Fruit fly (Drosophila melanogaster): ENCODE measurements around the gene CG34426.

Gene CG34426

dm6 chr3L:8765969-8766538 lies 36.2 kb upstream of the CG34426 start (continued):
- peak; percentile 98 for TF ChIP-seq CG12391 (tag; optimal IDR thresholded peaks at IDR 0.05)
- peak; percentile 97 for TF ChIP-seq Mad (GFP tag; optimal IDR thresholded peaks at IDR 0.05)
- peak; percentile 92 for TF ChIP-seq Fer3 (tag; optimal IDR thresholded peaks at IDR 0.05)

DNA sequence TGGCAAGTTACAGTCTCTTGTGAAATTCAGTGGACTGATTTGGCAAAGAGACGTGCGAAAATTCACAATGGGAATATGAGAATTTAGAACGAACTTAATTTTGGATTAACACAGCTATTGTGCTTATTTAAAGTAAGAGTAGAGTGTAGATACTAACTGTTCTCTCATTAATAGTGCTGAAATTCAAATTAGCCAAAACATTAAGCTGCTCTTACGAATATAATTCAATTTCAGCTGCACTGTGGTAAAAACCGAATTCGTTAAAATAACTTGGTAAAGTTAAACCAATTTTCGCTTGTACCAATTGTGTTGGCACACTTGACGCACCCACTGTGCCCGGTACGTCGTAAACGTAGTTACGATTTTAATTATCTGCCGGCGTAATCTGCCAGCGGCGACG lies 34.4 kb upstream of the CG34426 start:
- TF ChIP-seq CG18619 (GFP tag; optimal IDR thresholded peaks at IDR 0.05) = peak; percentile 52
- TF ChIP-seq Hmr (GFP tag; optimal IDR thresholded peaks at IDR 0.05) = peak; percentile 70
- TF ChIP-seq Dbx (GFP tag; IDR thresholded peaks at IDR 0.05) = peak; percentile 34; the same call in 1 of the 3 replicates
- TF ChIP-seq CG10654 (GFP tag; optimal IDR thresholded peaks at IDR 0.05) = no peak
- TF ChIP-seq CG16815 (GFP tag; optimal IDR thresholded peaks at IDR 0.05) = peak; percentile 46
- peak; percentile 17; the same call in 1 of the 2 replicates for TF ChIP-seq al (GFP tag; IDR thresholded peaks at IDR 0.05)
- TF ChIP-seq ems (GFP tag; optimal IDR thresholded peaks at IDR 0.05) = peak; percentile 5
- peak; percentile 25 for TF ChIP-seq CG8924 (tag; optimal IDR thresholded peaks at IDR 0.05)
- peak; percentile 14 for TF ChIP-seq Sox100B (GFP tag; optimal IDR thresholded peaks at IDR 0.05)
- TF ChIP-seq unpg (GFP tag; optimal IDR thresholded peaks at IDR 0.05) = peak; percentile 28
- no peak for TF ChIP-seq Abd-B (GFP tag; optimal IDR thresholded peaks at IDR 0.05)
- TF ChIP-seq CG11723 (GFP tag; optimal IDR thresholded peaks at IDR 0.05) = peak; percentile 26
- TF ChIP-seq NfI (GFP tag; optimal IDR thresholded peaks at IDR 0.05) = peak; percentile 38
- peak; percentile 24 for TF ChIP-seq Hsf (GFP tag; optimal IDR thresholded peaks at IDR 0.05)
- no peak for TF ChIP-seq CG30020 (tag; optimal IDR thresholded peaks at IDR 0.05)
- TF ChIP-seq emc (GFP tag; optimal IDR thresholded peaks at IDR 0.05) = peak; percentile 31
- TF ChIP-seq Chrac-16 (GFP tag; optimal IDR thresholded peaks at IDR 0.05) = peak; percentile 11
- TF ChIP-seq ci (GFP tag; IDR thresholded peaks at IDR 0.05) = no peak
- peak; percentile 60 for TF ChIP-seq gem (tag; optimal IDR thresholded peaks at IDR 0.05)
- TF ChIP-seq jigr1 (GFP tag; IDR thresholded peaks at IDR 0.05) = 0 out of 3 replicates have a peak, but pooled peaks have one; percentile 39
- TF ChIP-seq ranshi (GFP tag; IDR thresholded peaks at IDR 0.05) = peak; percentile 11; the same call in 1 of the 2 replicates
- TF ChIP-seq CG1792 (GFP tag; optimal IDR thresholded peaks at IDR 0.05) = no peak
- TF ChIP-seq CG10321 (GFP tag; IDR thresholded peaks at IDR 0.05) = no peak
- TF ChIP-seq Sox102F (GFP tag; optimal IDR thresholded peaks at IDR 0.05) = peak; percentile 21
- TF ChIP-seq Lhr (GFP tag; optimal IDR thresholded peaks at IDR 0.05) = no peak
- TF ChIP-seq CG12219 (GFP tag; optimal IDR thresholded peaks at IDR 0.05) = peak; percentile 35
- TF ChIP-seq phol (tag; optimal IDR thresholded peaks at IDR 0.05) = peak; percentile 12
- TF ChIP-seq kni (GFP tag; optimal IDR thresholded peaks at IDR 0.05) = no peak
- TF ChIP-seq CkIIα-i1 (GFP tag; IDR thresholded peaks at IDR 0.05) = no peak
- 0 out of 3 replicates have a peak, but pooled peaks have one; percentile 15 for TF ChIP-seq CG7357 (GFP tag; IDR thresholded peaks at IDR 0.05)
- peak; percentile 19 for TF ChIP-seq en (GFP tag; optimal IDR thresholded peaks at IDR 0.05)
- TF ChIP-seq CG13624 (GFP tag; optimal IDR thresholded peaks at IDR 0.05) = peak; percentile 21
- TF ChIP-seq CG13775 (GFP tag; optimal IDR thresholded peaks at IDR 0.05) = peak; percentile 50
- TF ChIP-seq fd3F (GFP tag; optimal IDR thresholded peaks at IDR 0.05) = peak; percentile 29
- peak; percentile 3 for TF ChIP-seq CG5180 (GFP tag; optimal IDR thresholded peaks at IDR 0.05)
- TF ChIP-seq zfh2 (GFP tag; optimal IDR thresholded peaks at IDR 0.05) = peak; percentile 72
- TF ChIP-seq slbo (GFP tag; IDR thresholded peaks at IDR 0.05) = peak; percentile 70
- peak; percentile 70 for TF ChIP-seq row (GFP tag; IDR thresholded peaks at IDR 0.05)
- peak; percentile 59 for TF ChIP-seq PHDP (tag; optimal IDR thresholded peaks at IDR 0.05)
- TF ChIP-seq CG12071 (GFP tag; optimal IDR thresholded peaks at IDR 0.05) = peak; percentile 12
- TF ChIP-seq CG18262 (tag; optimal IDR thresholded peaks at IDR 0.05) = peak; percentile 18
- no peak for TF ChIP-seq CG6272 (GFP tag; IDR thresholded peaks at IDR 0.05)
- TF ChIP-seq tgo (GFP tag; IDR thresholded peaks at IDR 0.05) = peak; percentile 24; the same call in 2 of the 3 replicates
- TF ChIP-seq HHEX (GFP tag; optimal IDR thresholded peaks at IDR 0.05) = peak; percentile 54
- peak; percentile 19 for TF ChIP-seq CG2712 (tag; optimal IDR thresholded peaks at IDR 0.05)

All from whole organism, embryonic.